Fruit fly (Drosophila melanogaster) whole organism, embryonic: ENCODE measurements around the gene CG9338.

Experiments
- Adf1 ChIP-seq: fragments of 200-800 bp; sonication (Bioruptor generic); IDR thresholded peaks from 2 replicates; pipeline ENCODE4 v1.3.6; 2022; ENCODE audit warnings: missing biosample characterization, missing genetic modification characterization
- Atf-2 ChIP-seq: fragments of 200-800 bp; sonication (Bioruptor generic); optimal IDR thresholded peaks from 2 replicates; lab custom pipeline; 2016; ENCODE audit warnings: missing biosample characterization, missing genetic modification characterization
- Bgb ChIP-seq: fragments of 200-800 bp; sonication (Bioruptor generic); IDR thresholded peaks from 2 replicates; pipeline ENCODE4 v1.3.6; 2022; ENCODE audit warnings: missing biosample characterization, missing genetic modification characterization; ENCODE audit not compliant: partially characterized antibody
- C15 ChIP-seq: fragments of 200-800 bp; sonication (Bioruptor generic); IDR thresholded peaks from 3 replicates; pipeline ENCODE4 v1.3.6; 2022; ENCODE audit warnings: missing biosample characterization, missing genetic modification characterization
- CG10147 ChIP-seq: fragments of 200-800 bp; sonication (Bioruptor generic); optimal IDR thresholded peaks from 2 replicates; lab custom pipeline; 2019; ENCODE audit warnings: missing biosample characterization, mild to moderate bottlenecking, missing genetic modification characterization, moderate library complexity
- CG10209 ChIP-seq: fragments of 200-800 bp; sonication (Bioruptor generic); optimal IDR thresholded peaks from 3 replicates; lab custom pipeline; 2017; ENCODE audit warnings: missing biosample characterization, mild to moderate bottlenecking, missing genetic modification characterization, missing genetic modification reagents
- CG10274 ChIP-seq: fragments of 200-800 bp; sonication (Bioruptor generic); optimal IDR thresholded peaks from 3 replicates; lab custom pipeline; 2017; ENCODE audit warnings: missing biosample characterization, mild to moderate bottlenecking, missing genetic modification characterization
- CG11560 ChIP-seq: fragments of 200-800 bp; sonication (Bioruptor generic); IDR thresholded peaks from 3 replicates; pipeline ENCODE4 v1.3.6; 2022; ENCODE audit warnings: missing biosample characterization, missing genetic modification characterization
- CG12769 ChIP-seq: fragments of 200-800 bp; sonication (Bioruptor generic); optimal IDR thresholded peaks from 2 replicates; lab custom pipeline; 2019; ENCODE audit warnings: missing biosample characterization, mild to moderate bottlenecking, missing genetic modification characterization, moderate library complexity
- CG17359 ChIP-seq: fragments of 200-800 bp; sonication (Bioruptor generic); optimal IDR thresholded peaks from 3 replicates; lab custom pipeline; 2018; ENCODE audit warnings: missing biosample characterization, mild to moderate bottlenecking, missing genetic modification characterization, moderate library complexity
- CG17912 ChIP-seq: fragments of 200-800 bp; sonication (Bioruptor generic); optimal IDR thresholded peaks from 2 replicates; lab custom pipeline; 2018; ENCODE audit warnings: missing biosample characterization, mild to moderate bottlenecking, missing genetic modification characterization
- CG31365 ChIP-seq: fragments of 200-800 bp; sonication (Bioruptor generic); optimal IDR thresholded peaks from 2 replicates; lab custom pipeline; 2018; ENCODE audit warnings: missing biosample characterization, mild to moderate bottlenecking, missing genetic modification characterization
- CG32532 ChIP-seq: fragments of 200-800 bp; sonication (Bioruptor generic); IDR thresholded peaks from 2 replicates; pipeline ENCODE4 v1.3.6; 2022; ENCODE audit warnings: missing biosample characterization, missing genetic modification characterization
- CG6175 ChIP-seq: fragments of 200-800 bp; sonication (Bioruptor generic); IDR thresholded peaks from 3 replicates; pipeline ENCODE4 v1.3.6; 2022; ENCODE audit warnings: missing biosample characterization, missing genetic modification characterization
- CG6813 ChIP-seq: fragments of 200-800 bp; sonication (Bioruptor generic); optimal IDR thresholded peaks from 2 replicates; lab custom pipeline; 2017; ENCODE audit warnings: missing biosample characterization, missing genetic modification characterization, mild to moderate bottlenecking, moderate library complexity, missing genetic modification reagents
- CG8765 ChIP-seq: fragments of 200-800 bp; sonication (Bioruptor generic); IDR thresholded peaks from 2 replicates; pipeline ENCODE4 v1.3.6; 2022; ENCODE audit warnings: missing biosample characterization, missing genetic modification characterization
- CG9876 ChIP-seq: fragments of 200-800 bp; sonication (Bioruptor generic); optimal IDR thresholded peaks from 2 replicates; lab custom pipeline; 2016; ENCODE audit warnings: missing biosample characterization, missing genetic modification characterization
- Deaf1 ChIP-seq: fragments of 200-800 bp; optimal IDR thresholded peaks from 3 replicates; lab custom pipeline; 2019; ENCODE audit warnings: missing biosample characterization, mild to moderate bottlenecking, missing genetic modification characterization, moderate library complexity
- Dek ChIP-seq: fragments of 200-800 bp; sonication (Bioruptor generic); optimal IDR thresholded peaks from 3 replicates; lab custom pipeline; 2019; ENCODE audit warnings: missing biosample characterization, mild to moderate bottlenecking, missing genetic modification characterization, moderate library complexity
- ERR ChIP-seq: fragments of 200-800 bp; sonication (Bioruptor generic); optimal IDR thresholded peaks from 2 replicates; lab custom pipeline; 2016; ENCODE audit warnings: missing biosample characterization, missing genetic modification characterization
- Ets65A ChIP-seq: fragments of 200-800 bp; sonication (Bioruptor generic); peaks from one replicate; lab custom pipeline; 2016; ENCODE audit warnings: missing biosample characterization, missing genetic modification characterization
- HLH4C ChIP-seq: fragments of 200-800 bp; sonication (Bioruptor generic); IDR thresholded peaks from 3 replicates; pipeline ENCODE4 v1.3.6; 2022; ENCODE audit warnings: missing biosample characterization, missing genetic modification characterization; ENCODE audit not compliant: partially characterized antibody
- HmgZ ChIP-seq: fragments of 200-800 bp; sonication (Bioruptor generic); optimal IDR thresholded peaks from 2 replicates; lab custom pipeline; 2018; ENCODE audit warnings: missing biosample characterization, mild to moderate bottlenecking, missing genetic modification characterization
- Lpt ChIP-seq: fragments of >200 bp; optimal IDR thresholded peaks from 2 replicates; lab custom pipeline; 2018; ENCODE audit warnings: missing biosample characterization, missing genetic modification characterization
- Med ChIP-seq: fragments of 200-800 bp; sonication (Bioruptor generic); peaks from one replicate; lab custom pipeline; 2016; ENCODE audit warnings: missing biosample characterization, missing genetic modification characterization, mild to moderate bottlenecking, inconsistent platforms, moderate library complexity
- NfI ChIP-seq: fragments of 200-800 bp; sonication (Bioruptor generic); optimal IDR thresholded peaks from 3 replicates; lab custom pipeline; 2018; ENCODE audit warnings: missing biosample characterization, mild to moderate bottlenecking, missing genetic modification characterization, moderate library complexity
- YL-1 ChIP-seq: fragments of 200-800 bp; sonication (Bioruptor generic); optimal IDR thresholded peaks from 3 replicates; lab custom pipeline; 2017; ENCODE audit warnings: missing biosample characterization, mild to moderate bottlenecking, missing genetic modification characterization
- abd-A ChIP-seq: fragments of 200-800 bp; sonication (Bioruptor generic); optimal IDR thresholded peaks from 3 replicates; lab custom pipeline; 2019; ENCODE audit warnings: missing biosample characterization, mild to moderate bottlenecking, missing genetic modification characterization, moderate library complexity
- ato ChIP-seq: fragments of 200-800 bp; sonication (Bioruptor generic); IDR thresholded peaks from 2 replicates; pipeline ENCODE4 v1.3.6; 2022; ENCODE audit warnings: missing biosample characterization, missing genetic modification characterization; ENCODE audit not compliant: partially characterized antibody
- bowl ChIP-seq: fragments of 200-800 bp; sonication (Bioruptor generic); IDR thresholded peaks from 2 replicates; pipeline ENCODE4 v1.3.6; 2022; ENCODE audit warnings: missing biosample characterization, missing genetic modification characterization
- chinmo ChIP-seq: fragments of 200-800 bp; sonication (Bioruptor generic); IDR thresholded peaks from 4 replicates; pipeline ENCODE4 v1.3.6; 2022; ENCODE audit warnings: missing biosample characterization, missing genetic modification characterization; ENCODE audit not compliant: partially characterized antibody
- ci ChIP-seq: fragments of 200-800 bp; sonication (Bioruptor generic); IDR thresholded peaks from 3 replicates; pipeline ENCODE4 v1.3.6; 2022; ENCODE audit warnings: missing biosample characterization, missing genetic modification characterization
- dati ChIP-seq: fragments of 200-800 bp; sonication (Bioruptor generic); IDR thresholded peaks from 2 replicates; pipeline ENCODE4 v1.3.6; 2022; ENCODE audit warnings: missing biosample characterization, missing genetic modification characterization
- disco-r ChIP-seq: fragments of 200-800 bp; sonication (Bioruptor generic); optimal IDR thresholded peaks from 2 replicates; lab custom pipeline; 2016; ENCODE audit warnings: missing biosample characterization, missing genetic modification characterization
- ewg ChIP-seq: fragments of 200-800 bp; sonication (Bioruptor generic); optimal IDR thresholded peaks from 3 replicates; lab custom pipeline; 2017; ENCODE audit warnings: mild to moderate bottlenecking, missing biosample characterization, missing genetic modification reagents, missing genetic modification characterization
- gt ChIP-seq: fragments of 200-800 bp; sonication (Bioruptor generic); IDR thresholded peaks from 2 replicates; pipeline ENCODE4 v1.3.6; 2022; ENCODE audit warnings: missing biosample characterization, missing genetic modification characterization
- h ChIP-seq: fragments of >200 bp; optimal IDR thresholded peaks from 2 replicates; lab custom pipeline; 2017
- inv ChIP-seq: fragments of 200-800 bp; sonication (Bioruptor generic); IDR thresholded peaks from 2 replicates; pipeline ENCODE4 v1.3.6; 2022; ENCODE audit warnings: missing biosample characterization, missing genetic modification characterization; ENCODE audit not compliant: partially characterized antibody
- kah ChIP-seq: fragments of 200-800 bp; sonication (Bioruptor generic); optimal IDR thresholded peaks from 2 replicates; lab custom pipeline; 2018; ENCODE audit warnings: missing biosample characterization, mild to moderate bottlenecking, missing genetic modification characterization
- ken ChIP-seq: fragments of 200-800 bp; sonication (Bioruptor generic); IDR thresholded peaks from 3 replicates; pipeline ENCODE4 v1.3.6; 2022; ENCODE audit warnings: missing biosample characterization, missing genetic modification characterization
- p53 ChIP-seq: fragments of 200-800 bp; sonication (Bioruptor generic); optimal IDR thresholded peaks from 2 replicates; lab custom pipeline; 2016; ENCODE audit warnings: missing biosample characterization, missing genetic modification characterization
- pita ChIP-seq: fragments of 200-800 bp; sonication (Bioruptor generic); optimal IDR thresholded peaks from 2 replicates; lab custom pipeline; 2017; ENCODE audit warnings: missing biosample characterization, mild to moderate bottlenecking, missing genetic modification characterization
- pros ChIP-seq: fragments of 200-800 bp; sonication (Bioruptor generic); optimal IDR thresholded peaks from 3 replicates; lab custom pipeline; 2019; ENCODE audit warnings: missing biosample characterization, mild to moderate bottlenecking, missing genetic modification characterization, moderate library complexity
- rib ChIP-seq: fragments of 200-800 bp; sonication (Bioruptor generic); IDR thresholded peaks from 2 replicates; pipeline ENCODE4 v1.3.6; 2022; ENCODE audit warnings: missing biosample characterization, missing genetic modification characterization
- sc ChIP-seq, 3 experiments: fragments of >200 bp in 2 of 3; fragments of 200-800 bp in 1 of 3; sonication (Bioruptor generic) in 1 of 3; optimal IDR thresholded peaks; 2 replicates in 2 of 3; 3 replicates in 1 of 3; lab custom pipeline; 2017; ENCODE audit warnings: mild to moderate bottlenecking in 1 of 3, missing biosample characterization in 1 of 3, missing genetic modification characterization in 1 of 3, missing genetic modification reagents in 1 of 3
- sug ChIP-seq: fragments of 200-800 bp; optimal IDR thresholded peaks from 2 replicates; lab custom pipeline; 2019; ENCODE audit warnings: missing biosample characterization, mild to moderate bottlenecking, missing genetic modification characterization, moderate library complexity
- trem ChIP-seq: fragments of 200-800 bp; optimal IDR thresholded peaks from 3 replicates; lab custom pipeline; 2019; ENCODE audit warnings: missing biosample characterization, mild to moderate bottlenecking, missing genetic modification characterization, moderate library complexity
- zfh2 ChIP-seq: fragments of 200-800 bp; sonication (Bioruptor generic); optimal IDR thresholded peaks from 2 replicates; lab custom pipeline; 2016; ENCODE audit warnings: missing biosample characterization, missing genetic modification characterization

Gene CG9338

dm6 chr2L:20821249-20822024 is 43.6 kb upstream of the CG9338 start (continued):
- TF ChIP-seq zfh2 (GFP tag; lab: Kevin White, UChicago) = no peak
- 0 out of 2 replicates have a peak, but pooled peaks have one; percentile 50 for TF ChIP-seq ato (GFP tag; lab: Robert Waterston, UW)
- no peak for TF ChIP-seq CG11560 (tag; lab: Robert Waterston, UW)
- TF ChIP-seq pita = no peak
- no peak for TF ChIP-seq dati (GFP tag; lab: Robert Waterston, UW)
- TF ChIP-seq CG10274 (GFP tag; lab: Kevin White, UChicago) = no peak
- TF ChIP-seq ci (GFP tag; lab: Robert Waterston, UW) = peak; percentile 66; the same call in 2 of the 3 replicates
- peak; percentile 46; the same call in 1 of the 2 replicates for TF ChIP-seq Adf1
- TF ChIP-seq disco-r = no peak
- no peak for TF ChIP-seq YL-1
- TF ChIP-seq Bgb (GFP tag; lab: Robert Waterston, UW) = peak; percentile 40; the same call in 1 of the 2 replicates
- no peak for TF ChIP-seq C15 (GFP tag; lab: Robert Waterston, UW)
- TF ChIP-seq trem (tag; lab: Kevin White, UChicago) = peak; percentile 14
- TF ChIP-seq CG17359 (tag; lab: Kevin White, UChicago) = peak; percentile 44
- TF ChIP-seq NfI (GFP tag; lab: Kevin White, UChicago) = no peak
- peak; percentile 55 for TF ChIP-seq kah (GFP tag; lab: Kevin White, UChicago)
- TF ChIP-seq CG17912 (GFP tag; lab: Kevin White, UChicago) = peak; percentile 10
- peak; percentile 18 for TF ChIP-seq CG6813 (GFP tag; lab: Kevin White, UChicago)
- TF ChIP-seq CG32532 (GFP tag; lab: Robert Waterston, UW) = peak; percentile 56
- TF ChIP-seq CG10209 (GFP tag; lab: Kevin White, UChicago) = no peak
- peak; percentile 82; the same call in 3 of the 4 replicates for TF ChIP-seq chinmo (GFP tag; lab: Robert Waterston, UW)
- peak; percentile 38; the same call in 1 of the 3 replicates for TF ChIP-seq HLH4C (GFP tag; lab: Robert Waterston, UW)

- TF ChIP-seq ken (GFP tag; lab: Robert Waterston, UW) (0 out of 3 replicates have a peak, but pooled peaks have one; percentile 7), ewg (peak; percentile 64), Lpt (no peak), pros (GFP tag; lab: Kevin White, UChicago) (peak; percentile 34), Atf-2 (GFP tag; lab: Kevin White, UChicago) (peak; percentile 2), CG6175 (0 out of 3 replicates have a peak, but pooled peaks have one; percentile 68), Dek (tag; lab: Kevin White, UChicago) (no peak), Deaf1 (peak; percentile 22), gt (GFP tag; lab: Robert Waterston, UW) (no peak), CG8765 (GFP tag; lab: Robert Waterston, UW) (peak; percentile 78; the same call in 1 of the 2 replicates), CG9876 (GFP tag; lab: Kevin White, UChicago) (no peak), sc (optimal IDR thresholded peaks at IDR 0.05; lab: Kevin White, UChicago) (no peak), sc (GFP tag; optimal IDR thresholded peaks at IDR 0.05; lab: Kevin White, UChicago) (no peak), CG12769 (tag; lab: Kevin White, UChicago) (peak; percentile 50), HmgZ (tag; lab: Kevin White, UChicago) (no peak), CG31365 (tag; lab: Kevin White, UChicago) (peak; percentile 87), abd-A (peak; percentile 36), sug (peak; percentile 12), p53 (GFP tag; lab: Kevin White, UChicago) (no peak), ERR (peak; percentile 26), inv (GFP tag; lab: Robert Waterston, UW) (no peak), bowl (GFP tag; lab: Robert Waterston, UW) (peak; percentile 35; the same call in 1 of the 2 replicates), h (lab: Kevin White, UChicago) (no peak), rib (GFP tag; lab: Robert Waterston, UW) (peak; percentile 39), disco-r (peak; percentile 13), CG10147 (peak; percentile 28), Ets65A (GFP tag; lab: Kevin White, UChicago) (peak; percentile 13), Med (peak; percentile 12)
These were observed 43.0 kb upstream of the CG9338 start for dm6 chr2L:20822025-20822371.
